Worm (Caenorhabditis elegans) whole organism, mixed stage, embryonic: ENCODE data around the gene dhrs-4.

ENCODE experiments used
- blmp-1 ChIP-seq: fragments of 150-350 bp; optimal IDR thresholded peaks from 2 replicates; lab custom pipeline; 2014; ENCODE audit warnings: missing biosample characterization, missing genetic modification characterization
- elt-1 ChIP-seq: sonication (generic microtip); optimal IDR thresholded peaks from 2 replicates; lab custom pipeline; 2017; ENCODE audit warnings: missing genetic modification characterization, mild to moderate bottlenecking, missing compliant biosample characterization, antibody characterized with exemption, moderate library complexity, borderline replicate concordance; ENCODE audit not compliant: insufficient read depth
- lin-13 ChIP-seq: fragments of 150-350 bp; optimal IDR thresholded peaks from 2 replicates; lab custom pipeline; 2014; ENCODE audit warnings: missing biosample characterization, missing genetic modification characterization
- lin-32 ChIP-seq: fragments of 200-800 bp; sonication (Bioruptor generic); optimal IDR thresholded peaks from 2 replicates; lab custom pipeline; 2018; ENCODE audit warnings: mild to moderate bottlenecking, missing genetic modification characterization, missing compliant biosample characterization
- lsy-2 ChIP-seq: fragments of 150-350 bp; optimal IDR thresholded peaks from 2 replicates; lab custom pipeline; 2014; ENCODE audit warnings: missing biosample characterization, missing genetic modification characterization
- nhr-2 ChIP-seq: fragments of 150-350 bp; optimal IDR thresholded peaks from 2 replicates; lab custom pipeline; 2014; ENCODE audit warnings: missing biosample characterization, missing genetic modification characterization
- nhr-237 ChIP-seq: fragments of 150-350 bp; optimal IDR thresholded peaks from 2 replicates; lab custom pipeline; 2014; ENCODE audit warnings: missing biosample characterization, missing genetic modification characterization
- nhr-28 ChIP-seq: fragments of 150-350 bp; optimal IDR thresholded peaks from 2 replicates; lab custom pipeline; 2014; ENCODE audit warnings: missing biosample characterization, missing genetic modification characterization
- nhr-76 ChIP-seq: sonication (generic microtip); optimal IDR thresholded peaks from 2 replicates; lab custom pipeline; 2017; ENCODE audit warnings: missing biosample characterization, missing genetic modification characterization
- pha-4 ChIP-seq: fragments of 150-350 bp; optimal IDR thresholded peaks from 2 replicates; lab custom pipeline; 2018; ENCODE audit warnings: missing biosample characterization, missing genetic modification reagents, missing genetic modification characterization
- sptf-1 ChIP-seq: sonication (generic microtip); optimal IDR thresholded peaks from 2 replicates; lab custom pipeline; 2017; ENCODE audit warnings: mild to moderate bottlenecking, missing genetic modification characterization, moderate library complexity, missing compliant biosample characterization
- unc-62 ChIP-seq: fragments of 150-350 bp; optimal IDR thresholded peaks from 2 replicates; lab custom pipeline; 2014; ENCODE audit warnings: missing biosample characterization, missing genetic modification reagents, missing genetic modification characterization
- ztf-11 ChIP-seq: fragments of 150-350 bp; optimal IDR thresholded peaks from 2 replicates; lab custom pipeline; 2014; ENCODE audit warnings: missing biosample characterization, missing genetic modification characterization

DNA sequence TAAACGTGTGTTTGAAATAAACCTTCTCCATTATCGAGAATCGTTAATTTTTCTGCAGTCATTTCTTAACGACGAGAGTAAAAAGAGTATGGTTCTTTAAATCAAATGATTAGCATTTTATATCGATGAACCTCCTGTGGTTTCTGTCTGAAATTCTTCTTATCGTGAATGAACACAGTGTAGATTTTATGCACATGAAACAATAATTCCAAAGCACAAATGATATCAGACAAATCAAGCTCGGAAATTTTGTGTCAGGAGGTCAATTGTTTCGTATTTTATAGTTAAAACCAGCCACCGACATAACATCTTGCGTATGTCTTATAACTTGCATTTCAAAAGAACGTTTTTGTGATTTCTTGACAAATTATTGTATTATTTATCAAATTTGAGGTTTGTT, 14.7 kb downstream of the dhrs-4 start, which contains the start of gene T16G1.6:
- TF ChIP-seq sptf-1 (tag; lab: Kevin White, UChicago) (no peak), unc-62 (no peak), lsy-2 (no peak), nhr-237 (tag; lab: Kevin White, UChicago) (no peak), nhr-76 (tag; lab: Kevin White, UChicago) (no peak), lin-13 (tag; lab: Kevin White, UChicago) (no peak), blmp-1 (tag; lab: Kevin White, UChicago) (no peak), nhr-28 (no peak), pha-4 (no peak), ztf-11 (no peak), elt-1 (tag; lab: Kevin White, UChicago) (no peak), nhr-2 (no peak), lin-32 (GFP tag; lab: Kevin White, UChicago) (no peak)
